Worm (Caenorhabditis elegans) whole organism, L3 larva: ENCODE data around the gene lron-10.

ENCODE experiments used
- R02D3.7 ChIP-seq: fragments of 150-350 bp; optimal IDR thresholded peaks from 2 replicates; lab custom pipeline; 2014; ENCODE audit warnings: missing biosample characterization, missing genetic modification characterization
- ZK546.5 ChIP-seq: sonication (generic microtip); optimal IDR thresholded peaks from 2 replicates; lab custom pipeline; 2017; ENCODE audit warnings: missing biosample characterization, missing genetic modification characterization
- ama-1 ChIP-seq: fragments of 150-350 bp; optimal IDR thresholded peaks from 2 replicates; lab custom pipeline; 2018
- ceh-16 ChIP-seq: sonication (generic microtip); optimal IDR thresholded peaks from 2 replicates; lab custom pipeline; 2017; ENCODE audit warnings: missing biosample characterization, missing genetic modification characterization
- ceh-28 ChIP-seq: fragments of 150-350 bp; optimal IDR thresholded peaks from 2 replicates; lab custom pipeline; 2014; ENCODE audit warnings: missing biosample characterization, missing genetic modification reagents, missing genetic modification characterization
- ceh-82 ChIP-seq: fragments of 150-350 bp; optimal IDR thresholded peaks from 2 replicates; lab custom pipeline; 2014; ENCODE audit warnings: missing biosample characterization, missing genetic modification characterization
- ceh-9 ChIP-seq: sonication (generic microtip); optimal IDR thresholded peaks from 2 replicates; lab custom pipeline; 2018; ENCODE audit warnings: missing biosample characterization, missing genetic modification characterization
- daf-12 ChIP-seq: fragments of 150-350 bp; optimal IDR thresholded peaks from 2 replicates; lab custom pipeline; 2014; ENCODE audit warnings: missing biosample characterization, missing genetic modification reagents, missing genetic modification characterization
- egl-5 ChIP-seq: fragments of 150-350 bp; optimal IDR thresholded peaks from 2 replicates; lab custom pipeline; 2017; ENCODE audit warnings: missing biosample characterization, missing genetic modification reagents, missing genetic modification characterization, inconsistent platforms
- elt-1 ChIP-seq: fragments of 150-350 bp; optimal IDR thresholded peaks from 2 replicates; lab custom pipeline; 2014; ENCODE audit warnings: missing biosample characterization, missing genetic modification characterization
- elt-2 ChIP-seq: sonication (generic microtip); optimal IDR thresholded peaks from 2 replicates; lab custom pipeline; 2016; ENCODE audit warnings: missing genetic modification reagents, mild to moderate bottlenecking, missing genetic modification characterization, missing compliant biosample characterization
- elt-3 ChIP-seq, 3 experiments: fragments of 150-350 bp in 1 of 3; sonication (generic microtip) in 2 of 3; optimal IDR thresholded peaks; 2 replicates in 2 of 3; 4 replicates in 1 of 3; lab custom pipeline; 2014 to 2017; ENCODE audit warnings: missing biosample characterization in 3 of 3, missing genetic modification characterization in 3 of 3
- eor-1 ChIP-seq, 2 experiments: fragments of 150-350 bp; optimal IDR thresholded peaks; 2 replicates each; lab custom pipeline; 2014 to 2018; ENCODE audit warnings: missing biosample characterization in 2 of 2, missing genetic modification characterization in 2 of 2
- fos-1 ChIP-seq: fragments of 150-350 bp; optimal IDR thresholded peaks from 2 replicates; lab custom pipeline; 2014; ENCODE audit warnings: missing biosample characterization, missing genetic modification characterization
- hmg-11 ChIP-seq: sonication (generic microtip); optimal IDR thresholded peaks from 2 replicates; lab custom pipeline; 2016; ENCODE audit warnings: missing genetic modification characterization, missing compliant biosample characterization
- jun-1 ChIP-seq: fragments of 150-350 bp; optimal IDR thresholded peaks from 2 replicates; lab custom pipeline; 2014; ENCODE audit warnings: missing biosample characterization, missing genetic modification reagents, missing genetic modification characterization
- lin-15B ChIP-seq: fragments of 150-350 bp; optimal IDR thresholded peaks from 2 replicates; lab custom pipeline; 2014; ENCODE audit warnings: missing biosample characterization, missing genetic modification characterization
- lin-39 ChIP-seq: fragments of 150-350 bp; optimal IDR thresholded peaks from 2 replicates; lab custom pipeline; 2018; ENCODE audit warnings: missing biosample characterization, missing genetic modification reagents, missing genetic modification characterization
- lsy-12 ChIP-seq: sonication (generic microtip); optimal IDR thresholded peaks from 2 replicates; lab custom pipeline; 2016; ENCODE audit warnings: mild to moderate bottlenecking, missing genetic modification characterization, missing compliant biosample characterization
- mdl-1 ChIP-seq: fragments of 150-350 bp; optimal IDR thresholded peaks from 2 replicates; lab custom pipeline; 2014; ENCODE audit warnings: missing biosample characterization, missing genetic modification characterization
- nfya-1 ChIP-seq: sonication (generic microtip); optimal IDR thresholded peaks from 2 replicates; lab custom pipeline; 2017; ENCODE audit warnings: missing genetic modification characterization, mild to moderate bottlenecking, missing compliant biosample characterization, antibody characterized with exemption, moderate library complexity; ENCODE audit not compliant: insufficient read depth
- nhr-11 ChIP-seq: fragments of 150-350 bp; optimal IDR thresholded peaks from 2 replicates; lab custom pipeline; 2014; ENCODE audit warnings: missing biosample characterization, missing genetic modification characterization
- nhr-12 ChIP-seq: fragments of 150-350 bp; optimal IDR thresholded peaks from 2 replicates; lab custom pipeline; 2014; ENCODE audit warnings: missing biosample characterization, missing genetic modification characterization
- nhr-23 ChIP-seq: fragments of 150-350 bp; optimal IDR thresholded peaks from 2 replicates; lab custom pipeline; 2014; ENCODE audit warnings: missing biosample characterization, missing genetic modification reagents, missing genetic modification characterization
- nhr-25 ChIP-seq: sonication (generic microtip); optimal IDR thresholded peaks from 2 replicates; lab custom pipeline; 2017; ENCODE audit warnings: missing biosample characterization, missing genetic modification characterization
- nhr-28 ChIP-seq: fragments of 150-350 bp; optimal IDR thresholded peaks from 2 replicates; lab custom pipeline; 2014; ENCODE audit warnings: missing biosample characterization, missing genetic modification characterization
- nhr-67 ChIP-seq: fragments of 150-350 bp; optimal IDR thresholded peaks from 2 replicates; lab custom pipeline; 2014; ENCODE audit warnings: missing biosample characterization, missing genetic modification characterization
- nhr-76 ChIP-seq: fragments of 150-350 bp; sonication (generic microtip); optimal IDR thresholded peaks from 5 replicates; lab custom pipeline; 2014; ENCODE audit warnings: missing biosample characterization, missing genetic modification characterization
- pha-4 ChIP-seq: fragments of 150-350 bp; optimal IDR thresholded peaks from 2 replicates; lab custom pipeline; 2014; ENCODE audit warnings: missing biosample characterization, missing genetic modification reagents, missing genetic modification characterization
- sea-2 ChIP-seq: fragments of 150-350 bp; sonication (generic microtip); optimal IDR thresholded peaks from 4 replicates; lab custom pipeline; 2014; ENCODE audit warnings: missing biosample characterization, missing genetic modification reagents, missing genetic modification characterization
- skn-1 ChIP-seq: fragments of 150-350 bp; optimal IDR thresholded peaks from 2 replicates; lab custom pipeline; 2014; ENCODE audit warnings: missing biosample characterization, missing genetic modification characterization
- tbx-2 ChIP-seq: sonication (generic microtip); optimal IDR thresholded peaks from 2 replicates; lab custom pipeline; 2016; ENCODE audit warnings: mild to moderate bottlenecking, missing genetic modification characterization, missing compliant biosample characterization
- unc-39 ChIP-seq: sonication (generic microtip); optimal IDR thresholded peaks from 4 replicates; lab custom pipeline; 2017; ENCODE audit warnings: missing biosample characterization, missing genetic modification characterization
- ztf-11 ChIP-seq: fragments of 150-350 bp; optimal IDR thresholded peaks from 2 replicates; lab custom pipeline; 2014; ENCODE audit warnings: missing biosample characterization, missing genetic modification characterization

Gene lron-10

DNA sequence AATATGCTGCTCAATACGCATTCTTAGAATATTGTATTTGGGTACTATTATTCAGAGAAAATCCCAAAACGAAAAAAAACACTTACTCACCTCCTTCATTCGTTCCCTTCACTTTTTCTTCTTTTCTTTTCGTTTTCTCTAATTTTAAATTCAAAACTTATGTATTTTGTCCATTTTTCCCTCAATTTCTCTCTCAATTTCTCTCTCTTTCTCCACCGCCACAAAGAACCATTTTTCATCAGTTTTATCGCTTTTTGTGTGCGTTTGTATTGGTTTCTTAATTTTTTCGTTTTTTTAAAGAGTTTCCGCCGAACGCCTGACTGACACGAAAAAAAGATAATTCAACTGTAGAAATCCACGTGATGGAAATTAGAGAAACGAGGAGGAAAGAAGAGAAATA is 33.5 kb upstream of the lron-10 start, which contains the start of gene cnt-2:
cnt-2 (plus strand) TSS at position 301 of the 400 bp plus-strand sequence.
- TF ChIP-seq nhr-11 (tag; lab: Kevin White, UChicago), result no peak
- TF ChIP-seq, all 47 proteins: peak for 0

DNA sequence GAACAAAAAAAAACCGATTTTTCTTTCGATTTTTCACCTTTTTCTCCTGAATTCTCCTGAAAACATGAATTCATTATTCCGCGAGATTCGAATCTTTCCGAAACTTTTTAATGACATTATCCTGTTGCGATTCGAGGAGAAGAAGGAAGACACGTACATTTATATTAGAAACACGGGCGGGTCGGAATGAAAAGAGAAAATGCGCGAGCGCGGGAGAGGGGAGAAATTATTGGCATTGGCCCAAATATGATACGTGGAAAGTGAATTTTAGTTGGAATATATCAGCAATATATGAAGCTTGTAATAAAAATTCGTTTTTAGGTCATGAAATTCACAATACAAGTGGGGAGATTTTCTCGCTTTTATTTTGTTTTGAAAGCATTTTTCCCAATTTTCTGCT is 32.3 kb upstream of the lron-10 start:
- TF ChIP-seq ceh-82 (tag; lab: Kevin White, UChicago) (no peak), hmg-11 (no peak), daf-12 (tag; lab: Kevin White, UChicago) (no peak), lin-15B (tag; lab: Kevin White, UChicago) (peak; percentile 13), ceh-16 (tag; lab: Kevin White, UChicago) (no peak), ceh-9 (tag; lab: Kevin White, UChicago) (no peak), eor-1 (tag; optimal IDR thresholded peaks at IDR 0.05; lab: Kevin White, UChicago) (no peak), jun-1 (tag; lab: Kevin White, UChicago) (no peak), nhr-23 (tag; lab: Kevin White, UChicago) (no peak)

DNA sequence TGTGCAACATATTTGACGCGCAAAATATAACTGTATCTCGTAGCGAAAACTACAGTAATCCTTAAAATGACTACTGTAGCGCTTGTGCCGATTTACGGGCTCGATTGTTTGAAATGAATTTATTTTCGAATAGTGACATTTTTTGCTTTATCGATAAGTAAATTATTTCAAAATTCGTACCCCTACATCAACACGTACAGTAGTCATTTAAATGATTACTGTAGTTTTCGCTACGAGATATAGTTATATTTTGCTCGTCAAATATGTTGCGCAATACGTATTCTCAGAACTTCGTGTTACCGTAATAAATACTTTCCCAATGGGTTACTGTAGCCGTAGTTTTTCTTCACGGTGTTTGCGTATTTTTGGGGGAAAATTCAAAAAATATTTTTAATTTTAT is 31.7 kb upstream of the lron-10 start:
- no peak for TF ChIP-seq ceh-16 (tag; lab: Kevin White, UChicago)
- TF ChIP-seq nhr-23 (tag; lab: Kevin White, UChicago), result no peak
- no peak for TF ChIP-seq lin-39 (tag; lab: Kevin White, UChicago)
- TF ChIP-seq elt-3 (tag; optimal IDR thresholded peaks at IDR 0.05; lab: Kevin White, UChicago), result no peak
- TF ChIP-seq nhr-12 (tag; lab: Kevin White, UChicago), result no peak
- no peak for TF ChIP-seq tbx-2 (tag; lab: Kevin White, UChicago)
- TF ChIP-seq ztf-11 (tag; lab: Kevin White, UChicago), result no peak
- no peak for TF ChIP-seq eor-1 (tag; optimal IDR thresholded peaks at IDR 0.05; lab: Kevin White, UChicago)
- no peak for TF ChIP-seq daf-12 (tag; lab: Kevin White, UChicago)
- TF ChIP-seq sea-2 (GFP tag; lab: Kevin White, UChicago), result no peak
- no peak for TF ChIP-seq skn-1 (tag; lab: Kevin White, UChicago)
- no peak for TF ChIP-seq elt-1 (tag; lab: Kevin White, UChicago)
- no peak for TF ChIP-seq fos-1
- no peak for TF ChIP-seq nhr-25 (tag; lab: Kevin White, UChicago)

DNA sequence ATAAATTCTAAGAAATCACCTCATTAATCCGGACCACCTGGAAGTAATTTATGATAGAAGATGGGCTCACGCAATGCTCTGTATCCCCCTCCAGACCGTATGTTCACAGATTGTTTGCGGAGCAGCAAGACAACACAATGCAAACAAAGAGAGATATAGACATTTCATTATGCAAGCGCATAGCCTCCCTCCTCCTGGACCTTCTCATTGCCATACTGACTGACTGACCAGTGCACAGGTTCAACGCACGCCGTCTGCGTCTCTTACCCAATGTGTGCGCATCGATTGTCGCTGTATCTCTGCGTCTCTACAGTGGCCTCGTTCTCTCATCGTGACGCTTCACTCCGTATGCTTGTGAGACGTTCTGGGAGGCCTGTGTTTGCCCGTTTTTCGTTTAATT is 30.5 kb upstream of the lron-10 start:
- TF ChIP-seq lin-39 (tag; lab: Kevin White, UChicago) (peak; percentile 77), ama-1 (lab: Kevin White, UChicago) (no peak), nfya-1 (tag; lab: Kevin White, UChicago) (peak; percentile 82), nhr-23 (tag; lab: Kevin White, UChicago) (peak; percentile 1), hmg-11 (peak; percentile 84), ceh-28 (tag; lab: Kevin White, UChicago) (peak; percentile 78), jun-1 (tag; lab: Kevin White, UChicago) (no peak), lin-15B (tag; lab: Kevin White, UChicago) (peak; percentile 34), egl-5 (tag; lab: Kevin White, UChicago) (peak; percentile 1), nhr-67 (tag; lab: Kevin White, UChicago) (no peak), elt-2 (tag; lab: Kevin White, UChicago) (peak; percentile 9), pha-4 (tag; lab: Kevin White, UChicago) (peak; percentile 35)

DNA sequence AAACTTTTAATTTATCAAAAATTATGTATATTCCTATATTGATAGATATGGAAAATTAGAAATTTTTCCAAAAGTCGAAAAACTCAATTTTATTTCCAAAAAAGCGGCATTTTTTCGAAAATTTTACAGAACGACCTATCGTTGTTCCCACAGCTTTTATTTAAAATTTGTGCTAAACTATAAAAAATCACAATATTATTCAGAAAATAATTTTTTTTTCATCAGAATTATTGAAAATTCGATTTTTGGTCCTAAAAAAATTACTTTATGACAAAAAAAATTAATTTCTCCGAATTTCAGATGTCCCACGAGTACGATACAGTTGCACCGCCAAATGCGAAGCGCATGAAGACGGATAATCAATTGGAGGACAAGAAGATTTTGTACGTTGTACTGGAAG is 28.1 kb upstream of the lron-10 start, which contains the start of gene emg-1:
emg-1 (plus strand) TSS at position 301 of the 400 bp plus-strand sequence.
- TF ChIP-seq unc-39 (tag; lab: Kevin White, UChicago), result no peak
- no peak for TF ChIP-seq sea-2 (GFP tag; lab: Kevin White, UChicago)
- TF ChIP-seq nhr-28, result no peak
- TF ChIP-seq elt-2 (tag; lab: Kevin White, UChicago), result no peak
- no peak for TF ChIP-seq tbx-2 (tag; lab: Kevin White, UChicago)
- TF ChIP-seq lin-15B (tag; lab: Kevin White, UChicago), result no peak
- TF ChIP-seq nhr-23 (tag; lab: Kevin White, UChicago), result no peak
- TF ChIP-seq ztf-11 (tag; lab: Kevin White, UChicago), result no peak
- TF ChIP-seq R02D3.7, result no peak
- no peak for TF ChIP-seq mdl-1 (tag; lab: Kevin White, UChicago)
- no peak for TF ChIP-seq ZK546.5 (tag; lab: Kevin White, UChicago)
- no peak for TF ChIP-seq nhr-76 (tag; lab: Kevin White, UChicago)
- TF ChIP-seq skn-1 (tag; lab: Kevin White, UChicago), result no peak
- TF ChIP-seq lsy-12 (tag; lab: Kevin White, UChicago), result no peak
- TF ChIP-seq fos-1, result no peak
